Worm (Caenorhabditis elegans): ENCODE results near the gene C52E2.4.

DNA sequence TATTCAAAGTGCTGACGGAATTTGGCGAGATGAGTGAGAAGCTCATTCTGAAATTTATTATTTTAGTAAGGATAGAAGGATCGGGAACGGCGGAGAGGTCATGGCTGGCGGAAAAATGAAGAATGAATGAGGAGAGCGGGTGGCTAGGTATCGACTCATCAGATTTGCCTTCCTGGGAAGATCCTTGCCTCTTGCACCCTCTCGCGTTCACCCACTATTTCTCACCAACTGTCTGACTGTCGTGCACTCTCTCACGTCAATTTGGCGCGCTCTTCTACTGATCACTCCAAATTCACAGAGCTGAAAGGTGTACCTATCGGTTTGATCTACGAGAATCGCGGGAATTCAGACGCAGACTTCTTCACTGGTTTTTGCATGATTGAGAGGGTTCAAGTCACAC is 5.2 kb downstream of the C52E2.4 start, which contains the start of gene fbxb-97:
- TF ChIP-seq nhr-76 (tag; optimal IDR thresholded peaks at IDR 0.05): no peak
- TF ChIP-seq pha-4 (tag; optimal IDR thresholded peaks at IDR 0.05): no peak
- TF ChIP-seq nhr-237 (tag; optimal IDR thresholded peaks at IDR 0.05): no peak

Data from whole organism, mixed stage, embryonic.